Worm (Caenorhabditis elegans) whole organism, L3 larva: ENCODE data around the gene nas-38.

Experiments
- R02D3.7 ChIP-seq: fragments of 150-350 bp; optimal IDR thresholded peaks from 2 replicates; lab custom pipeline; 2014; ENCODE audit warnings: missing biosample characterization, missing genetic modification characterization
- ZK546.5 ChIP-seq: sonication (generic microtip); optimal IDR thresholded peaks from 2 replicates; lab custom pipeline; 2017; ENCODE audit warnings: missing biosample characterization, missing genetic modification characterization
- aly-2 ChIP-seq: fragments of 150-350 bp; optimal IDR thresholded peaks from 2 replicates; lab custom pipeline; 2014; ENCODE audit warnings: missing biosample characterization, missing genetic modification characterization
- ama-1 ChIP-seq: fragments of 150-350 bp; optimal IDR thresholded peaks from 2 replicates; lab custom pipeline; 2018
- ceh-82 ChIP-seq: fragments of 150-350 bp; optimal IDR thresholded peaks from 2 replicates; lab custom pipeline; 2014; ENCODE audit warnings: missing biosample characterization, missing genetic modification characterization
- ceh-9 ChIP-seq: sonication (generic microtip); optimal IDR thresholded peaks from 2 replicates; lab custom pipeline; 2018; ENCODE audit warnings: missing biosample characterization, missing genetic modification characterization
- daf-12 ChIP-seq: fragments of 150-350 bp; optimal IDR thresholded peaks from 2 replicates; lab custom pipeline; 2014; ENCODE audit warnings: missing biosample characterization, missing genetic modification reagents, missing genetic modification characterization
- egl-27 ChIP-seq: sonication (generic microtip); optimal IDR thresholded peaks from 4 replicates; lab custom pipeline; 2017; ENCODE audit warnings: missing biosample characterization, missing genetic modification reagents, missing genetic modification characterization
- egl-5 ChIP-seq: fragments of 150-350 bp; optimal IDR thresholded peaks from 2 replicates; lab custom pipeline; 2017; ENCODE audit warnings: missing biosample characterization, missing genetic modification reagents, missing genetic modification characterization, inconsistent platforms
- elt-3 ChIP-seq, 3 experiments: fragments of 150-350 bp in 1 of 3; sonication (generic microtip) in 2 of 3; optimal IDR thresholded peaks; 2 replicates in 2 of 3; 4 replicates in 1 of 3; lab custom pipeline; 2014 to 2017; ENCODE audit warnings: missing biosample characterization in 3 of 3, missing genetic modification characterization in 3 of 3
- eor-1 ChIP-seq, 2 experiments: fragments of 150-350 bp; optimal IDR thresholded peaks; 2 replicates each; lab custom pipeline; 2014 to 2018; ENCODE audit warnings: missing biosample characterization in 2 of 2, missing genetic modification characterization in 2 of 2
- fkh-10 ChIP-seq: sonication (generic microtip); optimal IDR thresholded peaks from 2 replicates; lab custom pipeline; 2017; ENCODE audit warnings: missing biosample characterization, missing genetic modification reagents, missing genetic modification characterization
- fos-1 ChIP-seq: fragments of 150-350 bp; optimal IDR thresholded peaks from 2 replicates; lab custom pipeline; 2014; ENCODE audit warnings: missing biosample characterization, missing genetic modification characterization
- hmg-11 ChIP-seq: sonication (generic microtip); optimal IDR thresholded peaks from 2 replicates; lab custom pipeline; 2016; ENCODE audit warnings: missing genetic modification characterization, missing compliant biosample characterization
- lin-15B ChIP-seq: fragments of 150-350 bp; optimal IDR thresholded peaks from 2 replicates; lab custom pipeline; 2014; ENCODE audit warnings: missing biosample characterization, missing genetic modification characterization
- lin-39 ChIP-seq: fragments of 150-350 bp; optimal IDR thresholded peaks from 2 replicates; lab custom pipeline; 2018; ENCODE audit warnings: missing biosample characterization, missing genetic modification reagents, missing genetic modification characterization
- lsy-12 ChIP-seq: sonication (generic microtip); optimal IDR thresholded peaks from 2 replicates; lab custom pipeline; 2016; ENCODE audit warnings: mild to moderate bottlenecking, missing genetic modification characterization, missing compliant biosample characterization
- mdl-1 ChIP-seq: fragments of 150-350 bp; optimal IDR thresholded peaks from 2 replicates; lab custom pipeline; 2014; ENCODE audit warnings: missing biosample characterization, missing genetic modification characterization
- mml-1 ChIP-seq: fragments of 150-350 bp; sonication (generic microtip); optimal IDR thresholded peaks from 3 replicates; lab custom pipeline; 2014; ENCODE audit warnings: missing biosample characterization, missing genetic modification characterization
- nfya-1 ChIP-seq: sonication (generic microtip); optimal IDR thresholded peaks from 2 replicates; lab custom pipeline; 2017; ENCODE audit warnings: missing genetic modification characterization, mild to moderate bottlenecking, missing compliant biosample characterization, antibody characterized with exemption, moderate library complexity; ENCODE audit not compliant: insufficient read depth
- nhr-11 ChIP-seq: fragments of 150-350 bp; optimal IDR thresholded peaks from 2 replicates; lab custom pipeline; 2014; ENCODE audit warnings: missing biosample characterization, missing genetic modification characterization
- nhr-23 ChIP-seq: fragments of 150-350 bp; optimal IDR thresholded peaks from 2 replicates; lab custom pipeline; 2014; ENCODE audit warnings: missing biosample characterization, missing genetic modification reagents, missing genetic modification characterization
- nhr-237 ChIP-seq: fragments of 150-350 bp; optimal IDR thresholded peaks from 2 replicates; lab custom pipeline; 2014; ENCODE audit warnings: missing biosample characterization, missing genetic modification characterization
- nhr-28 ChIP-seq: fragments of 150-350 bp; optimal IDR thresholded peaks from 2 replicates; lab custom pipeline; 2014; ENCODE audit warnings: missing biosample characterization, missing genetic modification characterization
- nhr-43 ChIP-seq: sonication (generic microtip); optimal IDR thresholded peaks from 2 replicates; lab custom pipeline; 2016; ENCODE audit warnings: mild to moderate bottlenecking, missing genetic modification characterization, missing compliant biosample characterization; ENCODE audit not compliant: poor library complexity, severe bottlenecking
- nhr-67 ChIP-seq: fragments of 150-350 bp; optimal IDR thresholded peaks from 2 replicates; lab custom pipeline; 2014; ENCODE audit warnings: missing biosample characterization, missing genetic modification characterization
- nhr-77 ChIP-seq: fragments of 150-350 bp; optimal IDR thresholded peaks from 2 replicates; lab custom pipeline; 2014; ENCODE audit warnings: missing biosample characterization, missing genetic modification characterization
- pha-4 ChIP-seq: fragments of 150-350 bp; optimal IDR thresholded peaks from 2 replicates; lab custom pipeline; 2014; ENCODE audit warnings: missing biosample characterization, missing genetic modification reagents, missing genetic modification characterization
- pqm-1 ChIP-seq: fragments of 150-350 bp; optimal IDR thresholded peaks from 2 replicates; lab custom pipeline; 2017; ENCODE audit warnings: missing biosample characterization, missing genetic modification characterization, inconsistent platforms
- sea-2 ChIP-seq: fragments of 150-350 bp; sonication (generic microtip); optimal IDR thresholded peaks from 4 replicates; lab custom pipeline; 2014; ENCODE audit warnings: missing biosample characterization, missing genetic modification reagents, missing genetic modification characterization
- skn-1 ChIP-seq: fragments of 150-350 bp; optimal IDR thresholded peaks from 2 replicates; lab custom pipeline; 2014; ENCODE audit warnings: missing biosample characterization, missing genetic modification characterization
- snpc-4 ChIP-seq: fragments of 150-350 bp; optimal IDR thresholded peaks from 2 replicates; lab custom pipeline; 2014; ENCODE audit warnings: missing biosample characterization, missing genetic modification characterization
- tbx-2 ChIP-seq: sonication (generic microtip); optimal IDR thresholded peaks from 2 replicates; lab custom pipeline; 2016; ENCODE audit warnings: mild to moderate bottlenecking, missing genetic modification characterization, missing compliant biosample characterization
- unc-39 ChIP-seq: sonication (generic microtip); optimal IDR thresholded peaks from 4 replicates; lab custom pipeline; 2017; ENCODE audit warnings: missing biosample characterization, missing genetic modification characterization
- ztf-11 ChIP-seq: fragments of 150-350 bp; optimal IDR thresholded peaks from 2 replicates; lab custom pipeline; 2014; ENCODE audit warnings: missing biosample characterization, missing genetic modification characterization
- ztf-4 ChIP-seq: fragments of 150-350 bp; optimal IDR thresholded peaks from 2 replicates; lab custom pipeline; 2014; ENCODE audit warnings: missing biosample characterization, missing genetic modification characterization

Gene nas-38

DNA sequence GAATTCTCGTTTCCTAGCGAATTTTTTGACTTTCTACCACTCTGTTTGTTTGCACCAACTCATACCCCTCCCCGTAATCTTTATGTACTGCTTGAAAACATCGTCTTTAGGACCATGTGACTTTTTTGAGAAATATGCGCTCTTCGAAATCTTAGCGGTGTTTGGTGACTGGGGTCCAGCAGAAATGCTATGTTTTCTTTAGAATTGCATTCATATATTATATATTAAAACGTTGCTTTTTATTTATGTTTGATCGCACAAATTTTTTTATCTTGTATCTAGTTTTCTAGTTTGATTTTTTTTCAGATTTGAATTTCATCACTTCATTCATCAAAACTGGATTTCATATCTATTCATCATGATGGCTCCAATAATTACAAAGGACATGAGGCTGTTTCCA lies 43.9 kb downstream of the nas-38 start, which contains the start of gene F13C5.1:
F13C5.1 (plus strand) TSS at position 301 of the 400 bp plus-strand sequence.
- TF ChIP-seq lin-15B: no peak
- no peak for TF ChIP-seq nhr-77 (tag; lab: Kevin White, UChicago)
- TF ChIP-seq ama-1 (lab: Kevin White, UChicago): no peak
- TF ChIP-seq R02D3.7 (tag; lab: Kevin White, UChicago): no peak
- TF ChIP-seq egl-5: no peak
- TF ChIP-seq daf-12 (tag; lab: Kevin White, UChicago): no peak
- no peak for TF ChIP-seq elt-3 (tag; optimal IDR thresholded peaks at IDR 0.05; lab: Kevin White, UChicago)
- TF ChIP-seq hmg-11 (tag; lab: Kevin White, UChicago): no peak
- TF ChIP-seq aly-2 (tag; lab: Kevin White, UChicago): no peak

DNA sequence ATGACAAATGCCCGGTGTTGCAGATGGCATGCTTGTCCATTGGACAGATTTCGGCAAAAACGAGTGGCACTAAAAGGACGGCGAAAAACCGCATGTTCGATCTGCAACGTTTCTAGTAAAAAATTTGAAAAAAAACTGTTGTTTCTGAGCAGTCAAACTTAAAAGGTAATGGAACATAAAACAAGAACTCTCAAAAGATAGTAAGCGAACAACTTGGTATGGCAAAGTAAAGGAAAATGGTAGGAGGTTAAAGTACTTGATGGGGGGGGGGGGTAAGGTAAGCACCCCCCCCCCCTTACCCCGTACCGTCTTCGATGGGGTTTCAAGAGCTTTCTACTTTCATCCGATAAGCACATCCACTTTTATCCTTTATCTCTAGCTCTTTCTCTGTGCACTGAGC lies 50.4 kb downstream of the nas-38 start, which contains the start of gene F13C5.5:
F13C5.5 (minus strand) TSS at position 101 of the 400 bp plus-strand sequence.
- TF ChIP-seq eor-1 (tag; optimal IDR thresholded peaks at IDR 0.05; lab: Kevin White, UChicago) (no peak), pha-4 (tag; lab: Kevin White, UChicago) (peak; percentile 24)
- TF ChIP-seq, all 47 proteins: peak for 1

DNA sequence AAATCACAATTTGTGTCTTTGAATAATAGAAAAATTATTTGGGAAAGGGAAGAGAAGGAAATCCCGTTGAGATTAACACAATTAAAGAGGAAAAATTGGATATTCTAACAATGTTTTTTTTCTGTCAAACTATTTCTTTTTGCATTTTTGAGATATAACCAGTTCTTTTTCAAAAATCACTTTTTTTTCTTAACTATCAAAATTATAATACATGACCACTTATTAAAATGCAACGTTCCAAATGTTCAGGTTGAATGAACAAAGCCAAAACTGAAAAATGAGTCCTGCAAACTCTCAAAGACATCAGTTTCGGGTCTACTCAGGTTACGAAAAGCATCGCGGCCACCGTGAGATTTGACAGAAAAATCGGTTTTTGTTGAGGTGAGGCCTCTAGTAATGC lies 51.6 kb downstream of the nas-38 start:
- no peak for TF ChIP-seq mdl-1 (tag; lab: Kevin White, UChicago)
- TF ChIP-seq ztf-11 (tag; lab: Kevin White, UChicago): no peak
- TF ChIP-seq tbx-2 (tag; lab: Kevin White, UChicago): no peak
- TF ChIP-seq sea-2 (GFP tag; lab: Kevin White, UChicago): no peak
- TF ChIP-seq aly-2 (tag; lab: Kevin White, UChicago): no peak
- no peak for TF ChIP-seq ama-1 (lab: Kevin White, UChicago)
- TF ChIP-seq nhr-237: no peak
- TF ChIP-seq nfya-1 (tag; lab: Kevin White, UChicago): no peak
- TF ChIP-seq nhr-67 (tag; lab: Kevin White, UChicago): no peak
- TF ChIP-seq hmg-11 (tag; lab: Kevin White, UChicago): no peak
- TF ChIP-seq mml-1: no peak
- no peak for TF ChIP-seq egl-27 (tag; lab: Kevin White, UChicago)
- TF ChIP-seq pqm-1 (tag; lab: Kevin White, UChicago): no peak
- no peak for TF ChIP-seq nhr-28 (tag; lab: Kevin White, UChicago)
- no peak for TF ChIP-seq nhr-11 (tag; lab: Kevin White, UChicago)
- TF ChIP-seq lsy-12 (tag; lab: Kevin White, UChicago): no peak
- no peak for TF ChIP-seq skn-1 (tag; lab: Kevin White, UChicago)
- TF ChIP-seq snpc-4 (tag; lab: Kevin White, UChicago): no peak
- TF ChIP-seq fkh-10 (GFP tag; lab: Kevin White, UChicago): no peak
- TF ChIP-seq fos-1 (tag; lab: Kevin White, UChicago): no peak
- TF ChIP-seq, all 47 proteins: peak for 0

DNA sequence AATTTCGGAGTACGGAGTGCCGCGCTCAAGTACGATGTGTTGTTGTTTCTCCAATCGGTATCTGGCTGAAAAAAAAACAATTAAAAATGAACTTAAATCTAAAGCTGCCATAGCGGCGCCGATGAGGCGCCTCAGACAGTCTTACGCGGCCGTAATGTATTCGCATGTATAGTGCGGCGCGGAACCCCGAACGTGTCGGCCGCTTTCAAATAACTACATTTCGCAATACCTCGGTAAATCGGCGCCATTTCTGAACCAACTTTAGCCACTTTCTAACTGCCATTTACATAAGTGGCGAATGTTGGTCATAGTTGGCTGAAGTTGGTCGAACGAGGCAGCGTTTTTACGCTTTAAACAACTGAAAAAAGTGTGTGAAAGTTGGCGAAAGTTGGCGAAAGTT lies 54.8 kb downstream of the nas-38 start:
- no peak for TF ChIP-seq skn-1 (tag; lab: Kevin White, UChicago)
- TF ChIP-seq ceh-82 (tag; lab: Kevin White, UChicago): no peak
- no peak for TF ChIP-seq ztf-11 (tag; lab: Kevin White, UChicago)
- TF ChIP-seq pqm-1 (tag; lab: Kevin White, UChicago): no peak
- no peak for TF ChIP-seq unc-39 (tag; lab: Kevin White, UChicago)
- no peak for TF ChIP-seq R02D3.7 (tag; lab: Kevin White, UChicago)
- TF ChIP-seq ceh-9 (tag; lab: Kevin White, UChicago): no peak
- no peak for TF ChIP-seq nhr-43 (tag; lab: Kevin White, UChicago)
- TF ChIP-seq fkh-10 (GFP tag; lab: Kevin White, UChicago): no peak
- no peak for TF ChIP-seq nhr-23 (tag; lab: Kevin White, UChicago)
- no peak for TF ChIP-seq ZK546.5 (tag; lab: Kevin White, UChicago)
- TF ChIP-seq egl-27 (tag; lab: Kevin White, UChicago): no peak
- TF ChIP-seq lin-39 (tag; lab: Kevin White, UChicago): no peak
- no peak for TF ChIP-seq ztf-4
- no peak for TF ChIP-seq lsy-12 (tag; lab: Kevin White, UChicago)
- TF ChIP-seq pha-4 (tag; lab: Kevin White, UChicago): no peak
- TF ChIP-seq daf-12 (tag; lab: Kevin White, UChicago): no peak
- TF ChIP-seq eor-1 (tag; optimal IDR thresholded peaks at IDR 0.05; lab: Kevin White, UChicago): no peak
